Worm (Caenorhabditis elegans): ENCODE measurements around the gene irk-1.

ce11 chrX:6744978-6745377 lies 32.9 kb downstream of the irk-1 start:
- TF ChIP-seq flt-1 (GFP tag; IDR thresholded peaks at IDR 0.05) (no peak), B0310.2 (tag; optimal IDR thresholded peaks at IDR 0.05) (no peak), pes-1 (GFP tag; IDR thresholded peaks at IDR 0.05) (no peak), ama-1 (optimal IDR thresholded peaks at IDR 0.05) (no peak), ceh-36 (tag; optimal IDR thresholded peaks at IDR 0.05) (no peak), scrt-1 (GFP tag; IDR thresholded peaks at IDR 0.05) (no peak), tra-4 (tag; optimal IDR thresholded peaks at IDR 0.05) (no peak), tbx-37 (GFP tag; conservative IDR thresholded peaks at IDR 0.05) (no peak), F13C5.2 (tag; optimal IDR thresholded peaks at IDR 0.05) (no peak), hnd-1 (tag; optimal IDR thresholded peaks at IDR 0.05) (no peak), aly-1 (tag; optimal IDR thresholded peaks at IDR 0.05) (no peak), tbx-11 (GFP tag; IDR thresholded peaks at IDR 0.05) (no peak), ceh-13 (GFP tag; optimal IDR thresholded peaks at IDR 0.05) (no peak)
